Worm (Caenorhabditis elegans): ENCODE data around the gene alh-12.
A peak's percentile ranks its signal among the peaks of the same experiment; 100 is the strongest.

alh-12 gene

ce11 chrIII:7498346-7498745, 44.5 kb downstream of the alh-12 start (continued):
- TF ChIP-seq nhr-102 (tag; optimal IDR thresholded peaks at IDR 0.05) (peak; percentile 64), mep-1 (tag; optimal IDR thresholded peaks at IDR 0.05) (peak; percentile 96), hlh-11 (tag; optimal IDR thresholded peaks at IDR 0.05) (peak; percentile 96), rbr-2 (tag; optimal IDR thresholded peaks at IDR 0.05) (peak; percentile 83), T20F7.1 (GFP tag; optimal IDR thresholded peaks at IDR 0.05) (peak; percentile 87), hmg-1.1 (GFP tag; IDR thresholded peaks at IDR 0.05) (peak; percentile 86), ama-1 (optimal IDR thresholded peaks at IDR 0.05) (peak; percentile 49), pha-4 (GFP tag; IDR thresholded peaks at IDR 0.05) (peak; percentile 59), pha-4 (tag; optimal IDR thresholded peaks at IDR 0.05) (no peak), snpc-1.2 (GFP tag; IDR thresholded peaks at IDR 0.05) (no peak), Y105C5A.15 (GFP tag; IDR thresholded peaks at IDR 0.05) (0 out of 2 replicates have a peak, but pooled peaks have one; percentile 20), duxl-1 (tag; optimal IDR thresholded peaks at IDR 0.05; ENCODE audit: poor library complexity) (peak; percentile 72), lin-1 (GFP tag; IDR thresholded peaks at IDR 0.05) (peak; percentile 70), saeg-2 (GFP tag; IDR thresholded peaks at IDR 0.05) (no peak), dmd-6 (GFP tag; IDR thresholded peaks at IDR 0.05) (peak; percentile 91), madf-5 (GFP tag; IDR thresholded peaks at IDR 0.05) (no peak), jun-1 (tag; optimal IDR thresholded peaks at IDR 0.05) (peak; percentile 45), pqm-1 (tag; optimal IDR thresholded peaks at IDR 0.05) (peak; percentile 94), ceh-32 (tag; optimal IDR thresholded peaks at IDR 0.05; ENCODE audit: poor library complexity) (no peak), lsy-2 (tag; optimal IDR thresholded peaks at IDR 0.05) (peak; percentile 63 to 91), madf-9 (GFP tag; conservative IDR thresholded peaks at IDR 0.05) (peak; percentile 45; the same call in 1 of the 2 replicates), daf-12 (tag; optimal IDR thresholded peaks at IDR 0.05) (no peak), nhr-77 (tag; optimal IDR thresholded peaks at IDR 0.05) (peak; percentile 91), ceh-44 (GFP tag; IDR thresholded peaks at IDR 0.05) (0 out of 2 replicates have a peak, but pooled peaks have one; percentile 17), ZK546.5 (tag; optimal IDR thresholded peaks at IDR 0.05) (no peak), spr-1 (tag; optimal IDR thresholded peaks at IDR 0.05) (peak; percentile 66), lin-15B (tag; optimal IDR thresholded peaks at IDR 0.05) (peak; percentile 78), daf-16 (GFP tag; optimal IDR thresholded peaks at IDR 0.05) (peak; percentile 40 to 61), daf-16 (tag; optimal IDR thresholded peaks at IDR 0.05) (peak; percentile 63), nhr-42 (GFP tag; IDR thresholded peaks at IDR 0.05) (0 out of 2 replicates have a peak, but pooled peaks have one; percentile 23), set-16 (GFP tag; IDR thresholded peaks at IDR 0.05) (peak; percentile 50; the same call in 1 of the 2 replicates), nhr-48 (tag; optimal IDR thresholded peaks at IDR 0.05) (peak; percentile 62), fos-1 (tag; optimal IDR thresholded peaks at IDR 0.05) (no peak), ceh-62 (tag; optimal IDR thresholded peaks at IDR 0.05) (no peak), arid-1 (GFP tag; conservative IDR thresholded peaks at IDR 0.05) (0 out of 2 replicates have a peak, but pooled peaks have one; percentile 55), lin-38 (GFP tag; IDR thresholded peaks at IDR 0.05) (peak; percentile 80), nhr-10 (tag; optimal IDR thresholded peaks at IDR 0.05) (peak; percentile 0), dve-1 (tag; optimal IDR thresholded peaks at IDR 0.05; ENCODE audit: insufficient read depth) (peak; percentile 89), hlh-30 (tag; optimal IDR thresholded peaks at IDR 0.05; ENCODE audit: insufficient read depth) (peak; percentile 83), D1046.2 (GFP tag; IDR thresholded peaks at IDR 0.05) (no peak), ctbp-1 (GFP tag; IDR thresholded peaks at IDR 0.05) (peak; percentile 32; the same call in 1 of the 2 replicates), ceh-20 (GFP tag; IDR thresholded peaks at IDR 0.05) (peak; percentile 79; the same call in 1 of the 2 replicates)

All from whole organism, L4 larva.